Fruit fly (Drosophila melanogaster) whole organism, adult: Measurements from ENCODE around the gene CG13698.

Experiments
- CG12768 ChIP-seq: fragments of 200-800 bp; sonication (Bioruptor generic); optimal IDR thresholded peaks from 2 replicates; lab custom pipeline; 2017; ENCODE audit warnings: missing biosample characterization, missing genetic modification characterization, mild to moderate bottlenecking, moderate library complexity, missing genetic modification reagents
- CG14711 ChIP-seq: fragments of 200-800 bp; sonication (Bioruptor generic); optimal IDR thresholded peaks from 2 replicates; lab custom pipeline; 2018; ENCODE audit warnings: missing biosample characterization, mild to moderate bottlenecking, missing genetic modification characterization, moderate library complexity
- CG5204 ChIP-seq: fragments of 200-800 bp; sonication (Bioruptor generic); optimal IDR thresholded peaks from 2 replicates; lab custom pipeline; 2016; ENCODE audit warnings: missing biosample characterization, missing genetic modification characterization
- CG7101 ChIP-seq: fragments of 200-800 bp; sonication (Bioruptor generic); optimal IDR thresholded peaks from 2 replicates; lab custom pipeline; 2018; ENCODE audit warnings: missing biosample characterization, mild to moderate bottlenecking, missing genetic modification characterization, moderate library complexity
- kay ChIP-seq: fragments of 200-800 bp; sonication (Bioruptor generic); peaks from one replicate; lab custom pipeline; 2016; ENCODE audit warnings: missing biosample characterization, missing genetic modification characterization, borderline replicate concordance

DNA sequence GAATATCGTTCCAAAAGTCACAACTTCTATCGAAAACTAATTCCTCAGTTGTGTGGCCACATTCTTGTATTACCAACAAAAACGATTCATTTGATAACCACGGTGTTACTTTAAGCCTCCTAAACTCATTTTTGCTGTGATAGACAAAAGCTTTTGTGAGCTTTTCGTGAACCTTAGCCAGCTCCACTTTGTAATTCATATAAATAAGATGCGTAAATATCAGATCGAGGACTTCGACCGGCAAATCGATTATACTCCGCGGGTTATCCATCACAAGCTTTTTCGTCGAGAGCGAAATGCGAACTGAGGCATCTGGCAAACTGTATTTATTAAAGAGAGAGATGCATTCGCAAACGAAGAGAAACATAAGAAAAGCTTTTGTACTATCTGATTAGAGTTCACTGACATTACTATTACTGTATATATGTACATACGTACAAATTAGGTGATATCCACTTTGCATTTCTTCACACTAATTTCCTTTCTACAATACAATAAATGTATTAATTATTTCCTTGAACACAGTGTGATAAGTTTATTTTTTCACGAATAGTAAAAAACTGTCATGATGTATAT, 32.3 kb downstream of the CG13698 start, which contains the start of gene CG44004:
- TF ChIP-seq CG5204 (GFP tag; lab: Kevin White, UChicago), result no peak
- no peak for TF ChIP-seq CG14711 (tag; lab: Kevin White, UChicago)
- peak; percentile 18 for TF ChIP-seq kay (GFP tag; lab: Kevin White, UChicago)
- TF ChIP-seq CG12768 (GFP tag; lab: Kevin White, UChicago), result no peak
- TF ChIP-seq CG7101 (tag; lab: Kevin White, UChicago), result no peak
